Worm (Caenorhabditis elegans) whole organism, L1 larva: Measurements from ENCODE around the gene str-88.
"Not testable (repeated sequence)": the region's sequence is repeated elsewhere in the genome, so short reads cannot be mapped to it uniquely, and the experiment has no call there.

Experiments used
- Y116A8C.19 ChIP-seq: sonication (generic microtip); optimal IDR thresholded peaks from 2 replicates; lab custom pipeline; 2016; ENCODE audit warnings: missing compliant biosample characterization, missing genetic modification characterization, borderline replicate concordance
- ama-1 ChIP-seq: fragments of 150-350 bp; optimal IDR thresholded peaks from 2 replicates; lab custom pipeline; 2014
- ceh-8 ChIP-seq: fragments of 200-800 bp; sonication (Bioruptor generic); optimal IDR thresholded peaks from 2 replicates; lab custom pipeline; 2018; ENCODE audit warnings: mild to moderate bottlenecking, missing genetic modification characterization, moderate library complexity, missing compliant biosample characterization
- ceh-88 ChIP-seq: fragments of 200-800 bp; sonication (Bioruptor generic); IDR thresholded peaks from 2 replicates; pipeline ENCODE4 v1.3.6; 2022; ENCODE audit warnings: missing genetic modification characterization, missing compliant biosample characterization
- ces-1 ChIP-seq: fragments of 150-350 bp; optimal IDR thresholded peaks from 2 replicates; lab custom pipeline; 2014; ENCODE audit warnings: missing biosample characterization, missing genetic modification reagents, missing genetic modification characterization
- dsc-1 ChIP-seq: sonication (generic microtip); optimal IDR thresholded peaks from 2 replicates; lab custom pipeline; 2016; ENCODE audit warnings: mild to moderate bottlenecking, missing genetic modification characterization, missing compliant biosample characterization
- efl-1 ChIP-seq, 4 experiments: fragments of 150-350 bp; optimal IDR thresholded peaks in 3 of 4; peaks in 1 of 4; 1 replicate in 1 of 4; 2 replicates in 3 of 4; lab custom pipeline; 2014; ENCODE audit warnings: missing biosample characterization in 2 of 4, missing genetic modification characterization in 2 of 4, missing genetic modification reagents in 2 of 4
- egl-13 ChIP-seq: sonication (generic microtip); optimal IDR thresholded peaks from 2 replicates; lab custom pipeline; 2016; ENCODE audit warnings: missing genotype, missing genetic modification reagents, missing genetic modification characterization, missing compliant biosample characterization
- elt-2 ChIP-seq: sonication (generic microtip); optimal IDR thresholded peaks from 2 replicates; lab custom pipeline; 2016; ENCODE audit warnings: missing genetic modification characterization, mild to moderate bottlenecking, inconsistent platforms, missing compliant biosample characterization, missing genetic modification reagents
- hlh-17 ChIP-seq: fragments of 200-800 bp; sonication (Bioruptor generic); optimal IDR thresholded peaks from 2 replicates; lab custom pipeline; 2018; ENCODE audit warnings: missing genetic modification characterization, mild to moderate bottlenecking, missing compliant biosample characterization, moderate library complexity, borderline replicate concordance
- hlh-4 ChIP-seq: sonication (generic microtip); optimal IDR thresholded peaks from 2 replicates; lab custom pipeline; 2016; ENCODE audit warnings: mild to moderate bottlenecking, missing genetic modification characterization, missing compliant biosample characterization
- hpl-2 ChIP-seq: fragments of 150-350 bp; optimal IDR thresholded peaks from 2 replicates; lab custom pipeline; 2014; ENCODE audit warnings: missing biosample characterization, missing genetic modification reagents, missing genetic modification characterization
- irx-1 ChIP-seq: sonication (generic microtip); optimal IDR thresholded peaks from 2 replicates; lab custom pipeline; 2016; ENCODE audit warnings: missing genetic modification characterization, missing compliant biosample characterization
- lin-35 ChIP-seq, 2 experiments: fragments of 150-350 bp; optimal IDR thresholded peaks; 2 replicates each; lab custom pipeline; 2014; ENCODE audit warnings: missing biosample characterization in 2 of 2, missing genetic modification characterization in 2 of 2, missing genetic modification reagents in 2 of 2
- lin-39 ChIP-seq: fragments of 150-350 bp; optimal IDR thresholded peaks from 2 replicates; lab custom pipeline; 2014; ENCODE audit warnings: missing biosample characterization, missing genetic modification reagents, missing genetic modification characterization
- lir-3 ChIP-seq: sonication (generic microtip); optimal IDR thresholded peaks from 2 replicates; lab custom pipeline; 2016; ENCODE audit warnings: mild to moderate bottlenecking, missing genetic modification characterization, moderate library complexity, missing compliant biosample characterization; ENCODE audit not compliant: poor library complexity
- lsy-2 ChIP-seq, 2 experiments: fragments of 150-350 bp; optimal IDR thresholded peaks; 2 replicates each; lab custom pipeline; 2014; ENCODE audit warnings: missing biosample characterization in 2 of 2, missing genetic modification characterization in 2 of 2
- nhr-12 ChIP-seq: sonication (generic microtip); optimal IDR thresholded peaks from 2 replicates; lab custom pipeline; 2017; ENCODE audit warnings: missing biosample characterization, missing genetic modification characterization
- nhr-19 ChIP-seq: fragments of 200-800 bp; sonication (Bioruptor generic); conservative IDR thresholded peaks from 2 replicates; pipeline ENCODE4 v1.3.6; 2022; ENCODE audit warnings: missing genetic modification characterization, missing compliant biosample characterization
- nhr-20 ChIP-seq: sonication (generic microtip); optimal IDR thresholded peaks from 2 replicates; lab custom pipeline; 2016; ENCODE audit warnings: mild to moderate bottlenecking, missing genetic modification characterization, missing compliant biosample characterization
- nhr-28 ChIP-seq: fragments of 150-350 bp; optimal IDR thresholded peaks from 2 replicates; lab custom pipeline; 2014; ENCODE audit warnings: missing biosample characterization, missing genetic modification characterization
- nhr-47 ChIP-seq: sonication (generic microtip); optimal IDR thresholded peaks from 2 replicates; lab custom pipeline; 2016; ENCODE audit warnings: mild to moderate bottlenecking, missing genetic modification characterization, moderate library complexity, missing compliant biosample characterization
- nhr-84 ChIP-seq: sonication (generic microtip); optimal IDR thresholded peaks from 2 replicates; lab custom pipeline; 2017; ENCODE audit warnings: missing biosample characterization, missing genetic modification characterization
- nhr-85 ChIP-seq: sonication (generic microtip); peaks from one replicate; lab custom pipeline; 2016; ENCODE audit warnings: missing genetic modification characterization, inconsistent platforms, missing compliant biosample characterization
- pax-3 ChIP-seq: fragments of 200-800 bp; sonication (Bioruptor generic); optimal IDR thresholded peaks from 2 replicates; lab custom pipeline; 2018; ENCODE audit warnings: mild to moderate bottlenecking, missing genetic modification characterization, moderate library complexity, missing compliant biosample characterization
- pqm-1 ChIP-seq: sonication (generic microtip); optimal IDR thresholded peaks from 3 replicates; lab custom pipeline; 2017; ENCODE audit warnings: missing biosample characterization, missing genetic modification characterization
- rnt-1 ChIP-seq: sonication (generic microtip); optimal IDR thresholded peaks from 2 replicates; lab custom pipeline; 2016; ENCODE audit warnings: mild to moderate bottlenecking, missing genetic modification characterization, moderate library complexity, missing compliant biosample characterization
- sox-4 ChIP-seq: sonication (generic microtip); optimal IDR thresholded peaks from 2 replicates; lab custom pipeline; 2016; ENCODE audit warnings: missing genetic modification characterization, missing compliant biosample characterization
- tbx-2 ChIP-seq: sonication (generic microtip); optimal IDR thresholded peaks from 2 replicates; lab custom pipeline; 2016; ENCODE audit warnings: missing genetic modification characterization, missing compliant biosample characterization
- unc-30 ChIP-seq: sonication (generic microtip); optimal IDR thresholded peaks from 2 replicates; lab custom pipeline; 2017; ENCODE audit warnings: missing biosample characterization, missing genetic modification characterization
- unc-62 ChIP-seq: fragments of 150-350 bp; optimal IDR thresholded peaks from 2 replicates; lab custom pipeline; 2014; ENCODE audit warnings: missing biosample characterization, missing genetic modification reagents, missing genetic modification characterization
- unc-86 ChIP-seq: sonication (generic microtip); optimal IDR thresholded peaks from 2 replicates; lab custom pipeline; 2016; ENCODE audit warnings: missing genetic modification characterization, missing compliant biosample characterization
- unc-98 ChIP-seq: fragments of 200-800 bp; sonication (Bioruptor generic); IDR thresholded peaks from 2 replicates; pipeline ENCODE4 v1.3.6; 2022; ENCODE audit warnings: missing genetic modification characterization, missing compliant biosample characterization
- vab-15 ChIP-seq: sonication (generic microtip); optimal IDR thresholded peaks from 2 replicates; lab custom pipeline; 2017; ENCODE audit warnings: missing genotype, mild to moderate bottlenecking, missing genetic modification characterization, missing compliant biosample characterization
- ztf-11 ChIP-seq, 2 experiments: sonication (generic microtip); optimal IDR thresholded peaks; 2 replicates each; lab custom pipeline; 2016 to 2017; ENCODE audit warnings: missing genetic modification characterization in 2 of 2, missing biosample characterization in 1 of 2, missing compliant biosample characterization in 1 of 2

Gene str-88

ce11 chrV:15367770-15368169, 15.9 kb downstream of the str-88 start:
- TF ChIP-seq vab-15 (tag; lab: Kevin White, UChicago) (no peak), hlh-4 (no peak), tbx-2 (no peak), irx-1 (tag; lab: Kevin White, UChicago) (no peak), ceh-8 (GFP tag; lab: Kevin White, UChicago) (no peak), sox-4 (tag; lab: Kevin White, UChicago) (no peak), unc-30 (no peak), egl-13 (no peak), pax-3 (tag; lab: Kevin White, UChicago) (no peak), lin-39 (no peak), hlh-17 (no peak), lir-3 (tag; lab: Kevin White, UChicago) (no peak), hpl-2 (GFP tag; lab: Kevin White, UChicago) (no peak), rnt-1 (tag; lab: Kevin White, UChicago) (no peak), ceh-88 (no peak)

ce11 chrV:15361412-15361811, 22.2 kb downstream of the str-88 start, which contains the start of gene ech-1.1:
ech-1.1 (minus strand) TSS chrV:15361512.
- TF ChIP-seq nhr-84 (tag; lab: Kevin White, UChicago); Y116A8C.19; ces-1 (GFP tag; lab: Kevin White, UChicago): not testable (repeated sequence)
- TF ChIP-seq, all 84 proteins: peak for 0; not testable (repeated sequence) for 84

ce11 chrV:15354648-15355047, 29.0 kb downstream of the str-88 start, which contains the start of gene C29F3.7:
C29F3.7 (plus strand) TSS chrV:15354901.
- TF ChIP-seq unc-98 (GFP tag; lab: Robert Waterston, UW) (no peak), pqm-1 (tag; lab: Kevin White, UChicago) (peak; percentile 55), lin-35 (GFP tag; optimal IDR thresholded peaks at IDR 0.05; lab: Kevin White, UChicago) (peak in 1 of 2 experiments; percentile 42), nhr-20 (tag; lab: Kevin White, UChicago) (peak; percentile 63), ztf-11 (tag; optimal IDR thresholded peaks at IDR 0.05; lab: Kevin White, UChicago) (no peak), elt-2 (tag; lab: Kevin White, UChicago) (peak; percentile 98), tbx-2 (no peak), nhr-19 (GFP tag; lab: Robert Waterston, UW) (no peak), efl-1 (optimal IDR thresholded peaks at IDR 0.05; lab: Kevin White, UChicago) (no peak), efl-1 (GFP tag; optimal IDR thresholded peaks at IDR 0.05 in 1 of 2; lab: Kevin White, UChicago) (peak in 1 of 2 experiments; percentile 44), nhr-85 (tag; lab: Kevin White, UChicago) (no peak), unc-30 (no peak), nhr-12 (tag; lab: Kevin White, UChicago) (no peak), nhr-28 (tag; lab: Kevin White, UChicago) (no peak), unc-62 (no peak), pax-3 (tag; lab: Kevin White, UChicago) (peak; percentile 67)

- TF ChIP-seq lsy-2 (tag; optimal IDR thresholded peaks at IDR 0.05; lab: Kevin White, UChicago), result no peak
- no peak for TF ChIP-seq nhr-12 (tag; lab: Kevin White, UChicago)
- no peak for TF ChIP-seq nhr-47 (tag; lab: Kevin White, UChicago)
- no peak for TF ChIP-seq hlh-17
- no peak for TF ChIP-seq unc-86 (tag; lab: Kevin White, UChicago)
- no peak for TF ChIP-seq dsc-1
- TF ChIP-seq hlh-4, result no peak
- TF ChIP-seq ama-1 (lab: Kevin White, UChicago), result no peak
- TF ChIP-seq, all 84 proteins: peak for 0
Observed at ce11 chrV:15352376-15352775, 31.3 kb downstream of the str-88 start, which contains the start of gene srx-58. srx-58 (plus strand) TSS chrV:15352676.

ce11 chrV:15350615-15351014, 33.0 kb downstream of the str-88 start, which contains the start of gene clec-231:
clec-231 (minus strand) TSS chrV:15350715.
- TF ChIP-seq hlh-17, result no peak
- TF ChIP-seq, all 84 proteins: peak for 0
